Fruit fly (Drosophila melanogaster): ENCODE results near the gene CG1750.

Gene CG1750

dm6 chr3R:31221337-31222047, 33.2 kb downstream of the CG1750 start (continued):
- TF ChIP-seq CG6272 (GFP tag; IDR thresholded peaks at IDR 0.05) (no peak), CG7987 (GFP tag; optimal IDR thresholded peaks at IDR 0.05) (peak; percentile 89), CG1832 (GFP tag; optimal IDR thresholded peaks at IDR 0.05) (peak; percentile 85), twi (tag; optimal IDR thresholded peaks at IDR 0.05) (no peak), CG4328 (GFP tag; optimal IDR thresholded peaks at IDR 0.05) (peak; percentile 39), fru (optimal IDR thresholded peaks at IDR 0.05) (peak; percentile 17), CG14014 (GFP tag; IDR thresholded peaks at IDR 0.05) (no peak), sim (GFP tag; IDR thresholded peaks at IDR 0.05) (no peak), CG2889 (GFP tag; IDR thresholded peaks at IDR 0.05) (no peak), esg (GFP tag; conservative IDR thresholded peaks at IDR 0.05) (no peak), CG12769 (tag; optimal IDR thresholded peaks at IDR 0.05) (peak; percentile 26), CG18599 (GFP tag; optimal IDR thresholded peaks at IDR 0.05) (no peak)

DNA sequence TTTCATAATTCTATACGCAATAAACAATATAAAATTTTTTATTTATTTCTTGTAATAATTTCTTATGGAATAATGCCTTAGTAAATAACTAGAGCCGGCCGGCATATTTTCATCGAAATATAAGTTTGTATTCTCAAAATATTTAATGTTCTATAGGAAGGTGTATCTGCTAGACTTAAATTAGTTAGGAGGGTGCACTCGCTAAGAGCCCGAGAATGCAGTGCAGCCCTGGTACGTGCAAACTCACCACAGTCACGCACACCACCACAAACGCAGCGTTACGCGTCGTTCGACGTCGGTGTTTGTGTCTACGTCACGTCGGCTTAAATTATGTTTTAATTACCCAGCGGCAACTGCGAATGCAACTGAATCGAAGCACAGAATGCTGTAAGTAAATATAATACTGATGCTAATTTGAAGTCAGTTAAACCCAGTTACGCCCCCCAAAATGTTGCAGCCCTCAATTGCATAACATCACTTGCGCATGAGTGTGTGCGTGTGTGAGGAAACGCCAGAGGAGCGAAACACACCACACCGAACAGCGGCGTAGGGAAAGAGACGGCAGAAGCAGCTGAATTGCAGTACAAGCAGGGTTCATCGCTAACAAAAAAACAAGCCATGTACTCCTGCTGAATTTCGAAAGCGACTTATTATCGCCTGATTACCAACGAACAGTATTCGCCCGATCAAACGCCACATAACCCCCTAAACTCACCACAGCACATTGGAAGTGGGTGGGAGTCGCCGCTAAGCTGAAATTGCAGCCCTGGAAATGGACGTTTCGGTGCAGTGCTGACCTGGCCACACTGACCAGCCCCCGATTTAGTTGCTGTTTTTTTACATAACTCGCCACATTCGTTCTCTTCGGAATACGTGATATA, 34.0 kb downstream of the CG1750 start, which contains the start of gene CG12054:
Gene CG12054 (plus strand): TSS at position 247 of the 881 bp plus-strand sequence.
- no peak for TF ChIP-seq CG6854 (GFP tag; optimal IDR thresholded peaks at IDR 0.05)
- peak; percentile 85 for TF ChIP-seq bigmax (GFP tag; optimal IDR thresholded peaks at IDR 0.05)
- no peak for TF ChIP-seq lmd (GFP tag; IDR thresholded peaks at IDR 0.05)
- no peak for TF ChIP-seq CG14965 (GFP tag; optimal IDR thresholded peaks at IDR 0.05; ENCODE audit: borderline replicate concordance)
- no peak for TF ChIP-seq fd64A (GFP tag; optimal IDR thresholded peaks at IDR 0.05)
- TF ChIP-seq onecut (GFP tag; IDR thresholded peaks at IDR 0.05) = no peak
- TF ChIP-seq CG31224 (GFP tag; IDR thresholded peaks at IDR 0.05) = no peak
- TF ChIP-seq CG32767 (GFP tag; IDR thresholded peaks at IDR 0.05) = no peak
- no peak for TF ChIP-seq Sox100B (GFP tag; optimal IDR thresholded peaks at IDR 0.05)
- TF ChIP-seq Dfd (GFP tag; optimal IDR thresholded peaks at IDR 0.05) = no peak
- TF ChIP-seq CG6175 (GFP tag; IDR thresholded peaks at IDR 0.05) = no peak
- no peak for TF ChIP-seq D (optimal IDR thresholded peaks at IDR 0.05)
- TF ChIP-seq D (GFP tag; optimal IDR thresholded peaks at IDR 0.05) = no peak
- no peak for TF ChIP-seq CG4360 (GFP tag; IDR thresholded peaks at IDR 0.05)
- TF ChIP-seq CG31365 (tag; optimal IDR thresholded peaks at IDR 0.05) = no peak
- TF ChIP-seq CG15601 (tag; optimal IDR thresholded peaks at IDR 0.05) = no peak
- TF ChIP-seq CG12155 (GFP tag; optimal IDR thresholded peaks at IDR 0.05) = peak; percentile 48
- TF ChIP-seq ssp (GFP tag; IDR thresholded peaks at IDR 0.05) = no peak
- TF ChIP-seq CG42726 (GFP tag; IDR thresholded peaks at IDR 0.05; ENCODE audit: partially characterized antibody) = no peak
- TF ChIP-seq sob (GFP tag; IDR thresholded peaks at IDR 0.05) = no peak
- TF ChIP-seq gro (GFP tag; optimal IDR thresholded peaks at IDR 0.05) = no peak
- TF ChIP-seq HLH4C (GFP tag; IDR thresholded peaks at IDR 0.05; ENCODE audit: partially characterized antibody) = no peak
- peak; percentile 93 for TF ChIP-seq CG15479 (GFP tag; optimal IDR thresholded peaks at IDR 0.05)
- TF ChIP-seq knrl (GFP tag; IDR thresholded peaks at IDR 0.05; ENCODE audit: partially characterized antibody) = no peak
- TF ChIP-seq CG17186 (GFP tag; optimal IDR thresholded peaks at IDR 0.05) = peak; percentile 9
- peak; percentile 38 for TF ChIP-seq CG9727 (GFP tag; optimal IDR thresholded peaks at IDR 0.05)
- no peak for TF ChIP-seq run (tag; optimal IDR thresholded peaks at IDR 0.05)
- TF ChIP-seq CG6254 (GFP tag; optimal IDR thresholded peaks at IDR 0.05) = no peak
- TF ChIP-seq H2.0 (GFP tag; IDR thresholded peaks at IDR 0.05) = no peak
- peak; percentile 7 for TF ChIP-seq CG13894 (tag; optimal IDR thresholded peaks at IDR 0.05)
- TF ChIP-seq Fer2 (tag; optimal IDR thresholded peaks at IDR 0.05) = no peak
- TF ChIP-seq ap (GFP tag; IDR thresholded peaks at IDR 0.05) = no peak
- TF ChIP-seq CG12104 (GFP tag; optimal IDR thresholded peaks at IDR 0.05) = no peak
- no peak for TF ChIP-seq Ravus (GFP tag; IDR thresholded peaks at IDR 0.05)
- TF ChIP-seq Dad (GFP tag; optimal IDR thresholded peaks at IDR 0.05) = no peak
- peak; percentile 56 for TF ChIP-seq nerfin-1 (tag; optimal IDR thresholded peaks at IDR 0.05)

Measured in whole organism, embryonic.